Fruit fly (Drosophila melanogaster): ENCODE measurements around the gene CG9777.

Gene CG9777

dm6 chrX:16650078-16651063, 18.3 kb upstream of the CG9777 start (continued):
- TF ChIP-seq stc (GFP tag; IDR thresholded peaks at IDR 0.05), result peak; percentile 72
- TF ChIP-seq caup (GFP tag; optimal IDR thresholded peaks at IDR 0.05; ENCODE audit: severe bottlenecking), result no peak
- TF ChIP-seq luna (GFP tag; optimal IDR thresholded peaks at IDR 0.05), result peak; percentile 3
- peak; percentile 66 for TF ChIP-seq Xrp1 (GFP tag; IDR thresholded peaks at IDR 0.05)
- TF ChIP-seq CG4424 (GFP tag; optimal IDR thresholded peaks at IDR 0.05), result no peak
- TF ChIP-seq CG10321 (GFP tag; IDR thresholded peaks at IDR 0.05), result peak; percentile 60; the same call in 1 of the 2 replicates
- TF ChIP-seq bsh (GFP tag; optimal IDR thresholded peaks at IDR 0.05), result no peak
- TF ChIP-seq CG5180 (GFP tag; optimal IDR thresholded peaks at IDR 0.05), result peak; percentile 2
- TF ChIP-seq prd (optimal IDR thresholded peaks at IDR 0.05), result no peak
- peak; percentile 26; the same call in 1 of the 3 replicates for TF ChIP-seq prd (GFP tag; IDR thresholded peaks at IDR 0.05)
- TF ChIP-seq CG7556 (GFP tag; optimal IDR thresholded peaks at IDR 0.05), result no peak
- TF ChIP-seq zen2 (GFP tag; IDR thresholded peaks at IDR 0.05; ENCODE audit: partially characterized antibody), result no peak
- no peak for TF ChIP-seq CG1792 (GFP tag; optimal IDR thresholded peaks at IDR 0.05)
- 0 out of 2 replicates have a peak, but pooled peaks have one; percentile 23 for TF ChIP-seq lmd (GFP tag; IDR thresholded peaks at IDR 0.05)
- peak; percentile 22 for TF ChIP-seq CTCF (GFP tag; optimal IDR thresholded peaks at IDR 0.05)
- peak; percentile 36; the same call in 1 of the 3 replicates for TF ChIP-seq croc (GFP tag; conservative IDR thresholded peaks at IDR 0.05)
- TF ChIP-seq CG4282 (GFP tag; optimal IDR thresholded peaks at IDR 0.05), result no peak
- no peak for TF ChIP-seq Doc3 (GFP tag; IDR thresholded peaks at IDR 0.05; ENCODE audit: partially characterized antibody)
- TF ChIP-seq onecut (GFP tag; IDR thresholded peaks at IDR 0.05), result peak; percentile 72
- no peak for TF ChIP-seq dm (GFP tag; optimal IDR thresholded peaks at IDR 0.05)
- TF ChIP-seq CG7745 (tag; optimal IDR thresholded peaks at IDR 0.05), result no peak
- TF ChIP-seq lola (GFP tag; optimal IDR thresholded peaks at IDR 0.05), result no peak
- TF ChIP-seq CG6854 (GFP tag; optimal IDR thresholded peaks at IDR 0.05), result peak; percentile 26
- TF ChIP-seq chif (GFP tag; optimal IDR thresholded peaks at IDR 0.05), result peak in 1 of 2 experiments; percentile 11
- TF ChIP-seq nau (GFP tag; optimal IDR thresholded peaks at IDR 0.05), result no peak
- TF ChIP-seq hbn (GFP tag; IDR thresholded peaks at IDR 0.05; ENCODE audit: partially characterized antibody), result no peak
- TF ChIP-seq CG43689 (GFP tag; IDR thresholded peaks at IDR 0.05), result no peak
- no peak for TF ChIP-seq CG6654 (GFP tag; optimal IDR thresholded peaks at IDR 0.05)
- no peak for TF ChIP-seq gsb (GFP tag; IDR thresholded peaks at IDR 0.05)
- TF ChIP-seq crc (GFP tag; optimal IDR thresholded peaks at IDR 0.05), result peak; percentile 57
- TF ChIP-seq otp (GFP tag; IDR thresholded peaks at IDR 0.05), result peak; percentile 85
- no peak for TF ChIP-seq CG10209 (GFP tag; optimal IDR thresholded peaks at IDR 0.05)
- TF ChIP-seq Atf-2 (GFP tag; optimal IDR thresholded peaks at IDR 0.05), result no peak
- no peak for TF ChIP-seq CG8290 (GFP tag; optimal IDR thresholded peaks at IDR 0.05)
- TF ChIP-seq CG8290 (tag; optimal IDR thresholded peaks at IDR 0.05), result peak in 1 of 2 experiments; percentile 15
- peak; percentile 95 for TF ChIP-seq CG4707 (GFP tag; optimal IDR thresholded peaks at IDR 0.05)
- no peak for TF ChIP-seq CG18476 (GFP tag; optimal IDR thresholded peaks at IDR 0.05)
- TF ChIP-seq slbo (GFP tag; IDR thresholded peaks at IDR 0.05), result peak; percentile 21; the same call in 1 of the 2 replicates
- TF ChIP-seq Ada2b (GFP tag; IDR thresholded peaks at IDR 0.05), result peak; percentile 41; the same call in 1 of the 2 replicates
- TF ChIP-seq tap (tag; optimal IDR thresholded peaks at IDR 0.05), result no peak
- no peak for TF ChIP-seq CG7786 (GFP tag; optimal IDR thresholded peaks at IDR 0.05)
- TF ChIP-seq CG15479 (GFP tag; optimal IDR thresholded peaks at IDR 0.05), result no peak
- TF ChIP-seq CG13296 (GFP tag; optimal IDR thresholded peaks at IDR 0.05), result peak; percentile 17
- TF ChIP-seq CG10366 (GFP tag; IDR thresholded peaks at IDR 0.05), result peak; percentile 85
- no peak for TF ChIP-seq Hand (GFP tag; optimal IDR thresholded peaks at IDR 0.05)
- TF ChIP-seq CG34224 (GFP tag; IDR thresholded peaks at IDR 0.05; ENCODE audit: partially characterized antibody), result no peak
- no peak for TF ChIP-seq Sox100B (GFP tag; optimal IDR thresholded peaks at IDR 0.05)
- TF ChIP-seq bcd (GFP tag; optimal IDR thresholded peaks at IDR 0.05), result peak; percentile 0
